Worm (Caenorhabditis elegans): Measurements from ENCODE around the gene R04F11.5.
A peak's percentile ranks its signal among the peaks of the same experiment; 100 is the strongest.

R04F11.5 gene

ce11 chrV:12303453-12304077 is 14.3 kb downstream of the R04F11.5 start (continued):
- TF ChIP-seq nhr-21 (tag; optimal IDR thresholded peaks at IDR 0.05) (peak; percentile 76), sem-4 (tag; optimal IDR thresholded peaks at IDR 0.05) (peak; percentile 87), nhr-237 (tag; optimal IDR thresholded peaks at IDR 0.05) (peak; percentile 57), mdl-1 (tag; optimal IDR thresholded peaks at IDR 0.05) (peak in 1 of 2 experiments; percentile 29)

DNA sequence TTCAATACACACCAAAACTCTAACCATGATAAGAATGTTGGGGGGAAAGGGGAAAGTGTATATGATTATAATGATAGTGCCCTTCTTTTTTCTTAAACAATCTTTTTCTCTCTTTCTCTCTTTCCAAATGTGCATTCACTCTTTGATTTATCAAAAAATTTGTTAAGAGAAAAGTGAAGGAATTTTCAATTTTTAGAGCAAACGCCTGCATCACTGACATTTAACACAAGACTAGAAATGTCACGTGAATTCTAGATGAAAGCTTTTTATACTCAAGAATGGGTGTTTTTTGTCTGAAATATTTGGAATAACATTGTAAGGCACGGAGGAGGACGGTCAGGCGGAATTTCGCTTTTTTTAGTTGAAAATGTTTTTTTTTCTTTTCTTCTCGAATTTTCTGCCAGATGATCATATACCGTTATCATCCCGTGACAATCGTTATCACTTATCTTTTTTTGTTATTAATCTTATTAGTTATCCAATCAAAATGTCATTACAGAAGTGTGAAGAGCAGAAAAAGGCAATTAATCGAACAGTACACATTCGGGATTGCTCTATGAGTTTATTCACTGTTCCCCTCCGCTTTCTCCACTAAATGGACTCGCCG is 15.7 kb downstream of the R04F11.5 start, which contains the start of the genes frm-7 and F55C5.17:
Gene frm-7, plus strand, starts transcription at position 500 of the 607 bp plus-strand sequence.
Gene F55C5.17, plus strand, starts transcription at position 557 of the 607 bp plus-strand sequence.
- TF ChIP-seq crh-2 (tag; optimal IDR thresholded peaks at IDR 0.05) (peak; percentile 31), fos-1 (tag; optimal IDR thresholded peaks at IDR 0.05) (peak; percentile 49), nhr-10 (tag; optimal IDR thresholded peaks at IDR 0.05) (no peak), nhr-129 (tag; optimal IDR thresholded peaks at IDR 0.05) (no peak), sma-3 (GFP tag; optimal IDR thresholded peaks at IDR 0.05) (peak; percentile 13), mdl-1 (tag; optimal IDR thresholded peaks at IDR 0.05) (no peak), ztf-4 (tag; optimal IDR thresholded peaks at IDR 0.05) (no peak)

ce11 chrV:12300780-12301460 is 16.9 kb downstream of the R04F11.5 start:
- TF ChIP-seq nhr-25 (tag; optimal IDR thresholded peaks at IDR 0.05) (peak; percentile 69), ZK546.5 (tag; optimal IDR thresholded peaks at IDR 0.05) (no peak), egl-27 (tag; optimal IDR thresholded peaks at IDR 0.05) (no peak), sma-3 (GFP tag; optimal IDR thresholded peaks at IDR 0.05) (peak; percentile 37), peb-1 (tag; optimal IDR thresholded peaks at IDR 0.05) (no peak), R02D3.7 (tag; optimal IDR thresholded peaks at IDR 0.05) (no peak), nhr-21 (tag; optimal IDR thresholded peaks at IDR 0.05) (peak; percentile 15), C34F6.9 (tag; optimal IDR thresholded peaks at IDR 0.05) (no peak), crh-2 (tag; optimal IDR thresholded peaks at IDR 0.05) (peak; percentile 6), nhr-23 (tag; optimal IDR thresholded peaks at IDR 0.05) (no peak), nhr-10 (tag; optimal IDR thresholded peaks at IDR 0.05) (no peak), nhr-237 (tag; optimal IDR thresholded peaks at IDR 0.05) (no peak), ama-1 (optimal IDR thresholded peaks at IDR 0.05) (peak; percentile 15), sma-9 (GFP tag; optimal IDR thresholded peaks at IDR 0.05) (no peak), sma-9 (tag; optimal IDR thresholded peaks at IDR 0.05) (no peak)

DNA sequence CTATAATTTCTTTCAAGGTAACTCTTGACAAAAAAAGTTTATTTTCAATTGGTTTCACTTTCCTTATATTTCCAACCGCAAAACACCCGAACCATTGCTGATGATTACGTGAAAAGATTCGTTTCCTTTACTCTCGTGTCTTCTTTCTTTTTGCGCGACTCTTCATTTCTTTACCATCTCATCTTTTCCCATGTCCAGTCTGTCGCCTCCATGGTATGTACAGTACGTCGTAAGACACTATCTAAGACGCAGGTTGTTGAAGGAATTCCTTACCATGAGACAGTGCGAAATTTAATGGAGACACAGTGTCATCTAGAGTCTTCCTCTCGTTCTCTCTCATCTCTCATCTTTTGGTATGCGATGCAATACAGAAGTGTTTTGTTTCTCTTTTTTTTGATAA is 17.7 kb downstream of the R04F11.5 start:
- TF ChIP-seq aly-2 (tag; optimal IDR thresholded peaks at IDR 0.05) = no peak
- TF ChIP-seq blmp-1 (tag; optimal IDR thresholded peaks at IDR 0.05; ENCODE audit: insufficient read depth) = peak; percentile 84
- no peak for TF ChIP-seq lin-11 (tag; optimal IDR thresholded peaks at IDR 0.05)
- no peak for TF ChIP-seq nhr-11 (tag; optimal IDR thresholded peaks at IDR 0.05)
- TF ChIP-seq nhr-25 (tag; optimal IDR thresholded peaks at IDR 0.05) = peak; percentile 88
- TF ChIP-seq fos-1 (tag; optimal IDR thresholded peaks at IDR 0.05) = peak; percentile 82
- no peak for TF ChIP-seq ZK546.5 (tag; optimal IDR thresholded peaks at IDR 0.05)
- peak in 1 of 2 experiments; percentile 18 for TF ChIP-seq mdl-1 (tag; optimal IDR thresholded peaks at IDR 0.05)
- no peak for TF ChIP-seq nhr-77 (tag; optimal IDR thresholded peaks at IDR 0.05)
- no peak for TF ChIP-seq alr-1 (tag; optimal IDR thresholded peaks at IDR 0.05)
- TF ChIP-seq sma-9 (GFP tag; optimal IDR thresholded peaks at IDR 0.05) = peak; percentile 89
- TF ChIP-seq sma-9 (tag; optimal IDR thresholded peaks at IDR 0.05) = no peak
- no peak for TF ChIP-seq nhr-10 (tag; optimal IDR thresholded peaks at IDR 0.05)
- TF ChIP-seq peb-1 (tag; optimal IDR thresholded peaks at IDR 0.05) = no peak
- peak; percentile 86 for TF ChIP-seq sma-3 (GFP tag; optimal IDR thresholded peaks at IDR 0.05)
- peak; percentile 71 for TF ChIP-seq F13H6.1 (tag; optimal IDR thresholded peaks at IDR 0.05)
- TF ChIP-seq ztf-4 (tag; optimal IDR thresholded peaks at IDR 0.05) = no peak
- TF ChIP-seq nhr-12 (tag; optimal IDR thresholded peaks at IDR 0.05) = no peak
- no peak for TF ChIP-seq unc-55 (GFP tag; optimal IDR thresholded peaks at IDR 0.05)
- TF ChIP-seq ama-1 (optimal IDR thresholded peaks at IDR 0.05) = no peak
- TF ChIP-seq unc-39 (tag; optimal IDR thresholded peaks at IDR 0.05) = no peak
- no peak for TF ChIP-seq mbf-1 (tag; optimal IDR thresholded peaks at IDR 0.05)
- TF ChIP-seq gmeb-1 (tag; optimal IDR thresholded peaks at IDR 0.05) = peak; percentile 67
- no peak for TF ChIP-seq unc-62 (GFP tag; optimal IDR thresholded peaks at IDR 0.05)
- TF ChIP-seq R02D3.7 (tag; optimal IDR thresholded peaks at IDR 0.05) = no peak
- TF ChIP-seq crh-2 (tag; optimal IDR thresholded peaks at IDR 0.05) = peak; percentile 80
- peak; percentile 87 for TF ChIP-seq nhr-21 (tag; optimal IDR thresholded peaks at IDR 0.05)
- TF ChIP-seq snpc-4 (tag; optimal IDR thresholded peaks at IDR 0.05) = peak; percentile 1
- TF ChIP-seq nhr-237 (tag; optimal IDR thresholded peaks at IDR 0.05) = no peak
- TF ChIP-seq dmd-4 (tag; optimal IDR thresholded peaks at IDR 0.05) = no peak
- no peak for TF ChIP-seq skn-1 (tag; optimal IDR thresholded peaks at IDR 0.05)
- peak; percentile 64 for TF ChIP-seq sem-4 (tag; optimal IDR thresholded peaks at IDR 0.05)
- no peak for TF ChIP-seq zag-1 (tag; optimal IDR thresholded peaks at IDR 0.05)
- TF ChIP-seq elt-1 (tag; optimal IDR thresholded peaks at IDR 0.05) = no peak
- TF ChIP-seq lin-39 (tag; optimal IDR thresholded peaks at IDR 0.05) = no peak
- peak; percentile 75 for TF ChIP-seq egl-27 (tag; optimal IDR thresholded peaks at IDR 0.05)
- peak; percentile 89 for TF ChIP-seq nhr-129 (tag; optimal IDR thresholded peaks at IDR 0.05)
- TF ChIP-seq mab-5 (tag; optimal IDR thresholded peaks at IDR 0.05) = no peak
- TF ChIP-seq ztf-11 (tag; optimal IDR thresholded peaks at IDR 0.05) = no peak
- TF ChIP-seq lsy-2 (tag; optimal IDR thresholded peaks at IDR 0.05) = peak in 1 of 2 experiments; percentile 60

All from whole organism, L2 larva.